Fruit fly (Drosophila melanogaster): ENCODE data around the gene CCT6.
A peak's percentile ranks its signal among the peaks of the same experiment; 100 is the strongest.

CCT6 gene

DNA sequence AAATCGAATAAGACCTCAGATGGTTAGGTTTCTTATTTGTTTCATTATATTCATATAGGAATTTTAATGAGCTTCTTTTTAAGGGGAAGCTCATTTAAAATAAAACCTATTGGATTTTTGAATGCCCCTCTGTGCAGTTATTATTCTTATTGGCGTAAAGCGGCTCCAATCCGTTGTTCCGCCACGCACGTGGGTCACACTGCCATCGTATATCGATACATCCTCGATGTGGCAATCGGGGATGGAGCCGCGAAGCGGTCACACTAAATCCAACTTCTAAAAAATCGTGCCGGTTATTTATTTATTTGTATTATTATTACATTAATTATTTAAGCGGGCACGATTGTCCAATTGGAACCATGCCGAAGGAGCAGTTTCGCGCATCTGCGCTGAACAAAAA, 16.3 kb downstream of the CCT6 start, which contains the start of gene Polr3A (continued):
- TF ChIP-seq Ravus (GFP tag; IDR thresholded peaks at IDR 0.05), result no peak
- no peak for TF ChIP-seq Lim3 (GFP tag; IDR thresholded peaks at IDR 0.05)
- peak; percentile 48 for TF ChIP-seq stwl (tag; optimal IDR thresholded peaks at IDR 0.05)
- no peak for TF ChIP-seq CG7987 (GFP tag; optimal IDR thresholded peaks at IDR 0.05)
- no peak for TF ChIP-seq kay (GFP tag; optimal IDR thresholded peaks at IDR 0.05)
- no peak for TF ChIP-seq en (GFP tag; optimal IDR thresholded peaks at IDR 0.05)
- TF ChIP-seq abd-A (tag; optimal IDR thresholded peaks at IDR 0.05), result no peak
- peak; percentile 57 for TF ChIP-seq knrl (GFP tag; IDR thresholded peaks at IDR 0.05; ENCODE audit: partially characterized antibody)
- no peak for TF ChIP-seq sd (tag; optimal IDR thresholded peaks at IDR 0.05)
- no peak for TF ChIP-seq CG5245 (GFP tag; optimal IDR thresholded peaks at IDR 0.05)
- no peak for TF ChIP-seq pum (GFP tag; optimal IDR thresholded peaks at IDR 0.05)
- no peak for TF ChIP-seq lmd (GFP tag; IDR thresholded peaks at IDR 0.05)
- no peak for TF ChIP-seq sob (GFP tag; IDR thresholded peaks at IDR 0.05)
- no peak for TF ChIP-seq CG9727 (GFP tag; optimal IDR thresholded peaks at IDR 0.05)
- TF ChIP-seq nerfin-1 (tag; optimal IDR thresholded peaks at IDR 0.05), result no peak
- no peak for TF ChIP-seq CG7963 (GFP tag; IDR thresholded peaks at IDR 0.05; ENCODE audit: partially characterized antibody)
- no peak for TF ChIP-seq CG3407 (GFP tag; optimal IDR thresholded peaks at IDR 0.05)
- TF ChIP-seq CG17912 (GFP tag; optimal IDR thresholded peaks at IDR 0.05), result no peak
- TF ChIP-seq CG12942 (GFP tag; optimal IDR thresholded peaks at IDR 0.05), result no peak
- no peak for TF ChIP-seq ci (GFP tag; IDR thresholded peaks at IDR 0.05)
- 0 out of 2 replicates have a peak, but pooled peaks have one; percentile 31 for TF ChIP-seq Rfx (GFP tag; IDR thresholded peaks at IDR 0.05)
- no peak for TF ChIP-seq ap (GFP tag; IDR thresholded peaks at IDR 0.05)
- no peak for TF ChIP-seq kah (GFP tag; optimal IDR thresholded peaks at IDR 0.05)
- peak; percentile 65; the same call in 3 of the 4 replicates for TF ChIP-seq Dll (GFP tag; IDR thresholded peaks at IDR 0.05; ENCODE audit: partially characterized antibody)
- TF ChIP-seq chinmo (GFP tag; IDR thresholded peaks at IDR 0.05; ENCODE audit: partially characterized antibody), result no peak
- no peak for TF ChIP-seq lola (GFP tag; optimal IDR thresholded peaks at IDR 0.05)
- no peak for TF ChIP-seq BtbVII (GFP tag; optimal IDR thresholded peaks at IDR 0.05)
- TF ChIP-seq Nf-YA (GFP tag; IDR thresholded peaks at IDR 0.05), result no peak
- TF ChIP-seq CG3726 (GFP tag; IDR thresholded peaks at IDR 0.05), result no peak
- peak; percentile 12 for TF ChIP-seq trem (tag; optimal IDR thresholded peaks at IDR 0.05)
- TF ChIP-seq CG12104 (GFP tag; optimal IDR thresholded peaks at IDR 0.05), result no peak
- 0 out of 3 replicates have a peak, but pooled peaks have one; percentile 38 for TF ChIP-seq Doc3 (GFP tag; IDR thresholded peaks at IDR 0.05; ENCODE audit: partially characterized antibody)
- TF ChIP-seq H15 (GFP tag; IDR thresholded peaks at IDR 0.05), result no peak
- no peak for TF ChIP-seq Aef1 (GFP tag; IDR thresholded peaks at IDR 0.05)
- no peak for TF ChIP-seq CG1024 (GFP tag; IDR thresholded peaks at IDR 0.05)
- TF ChIP-seq gfzf (GFP tag; optimal IDR thresholded peaks at IDR 0.05), result peak; percentile 67
- no peak for TF ChIP-seq Mrtf (GFP tag; IDR thresholded peaks at IDR 0.05)
- no peak for TF ChIP-seq unpg (GFP tag; optimal IDR thresholded peaks at IDR 0.05)
- no peak for TF ChIP-seq schlank (tag; optimal IDR thresholded peaks at IDR 0.05)
- no peak for TF ChIP-seq ind (GFP tag; optimal IDR thresholded peaks at IDR 0.05)
- TF ChIP-seq ftz-f1 (GFP tag; optimal IDR thresholded peaks at IDR 0.05), result no peak
- TF ChIP-seq Sry-δ (GFP tag; optimal IDR thresholded peaks at IDR 0.05), result peak; percentile 24
- no peak for TF ChIP-seq aop (GFP tag; IDR thresholded peaks at IDR 0.05)
- no peak for TF ChIP-seq onecut (GFP tag; IDR thresholded peaks at IDR 0.05)
- no peak for TF ChIP-seq CG7928 (GFP tag; optimal IDR thresholded peaks at IDR 0.05)
- peak; percentile 31; the same call in 1 of the 2 replicates for TF ChIP-seq inv (GFP tag; IDR thresholded peaks at IDR 0.05; ENCODE audit: partially characterized antibody)
- TF ChIP-seq Usf (GFP tag; optimal IDR thresholded peaks at IDR 0.05), result no peak
- TF ChIP-seq CG2199 (GFP tag; IDR thresholded peaks at IDR 0.05), result no peak
- no peak for TF ChIP-seq GATAe (GFP tag; conservative IDR thresholded peaks at IDR 0.05)
- TF ChIP-seq sr (GFP tag; IDR thresholded peaks at IDR 0.05), result no peak
- no peak for TF ChIP-seq tll (GFP tag; optimal IDR thresholded peaks at IDR 0.05)

All from whole organism, embryonic.